Worm (Caenorhabditis elegans) whole organism, L3 larva: ENCODE results near the gene nstp-4.

ENCODE experiments used
- R02D3.7 ChIP-seq: fragments of 150-350 bp; optimal IDR thresholded peaks from 2 replicates; lab custom pipeline; 2014; ENCODE audit warnings: missing biosample characterization, missing genetic modification characterization
- ZK546.5 ChIP-seq: sonication (generic microtip); optimal IDR thresholded peaks from 2 replicates; lab custom pipeline; 2017; ENCODE audit warnings: missing biosample characterization, missing genetic modification characterization
- ceh-28 ChIP-seq: fragments of 150-350 bp; optimal IDR thresholded peaks from 2 replicates; lab custom pipeline; 2014; ENCODE audit warnings: missing biosample characterization, missing genetic modification reagents, missing genetic modification characterization
- ceh-82 ChIP-seq: fragments of 150-350 bp; optimal IDR thresholded peaks from 2 replicates; lab custom pipeline; 2014; ENCODE audit warnings: missing biosample characterization, missing genetic modification characterization
- ceh-9 ChIP-seq: sonication (generic microtip); optimal IDR thresholded peaks from 2 replicates; lab custom pipeline; 2018; ENCODE audit warnings: missing biosample characterization, missing genetic modification characterization
- daf-12 ChIP-seq: fragments of 150-350 bp; optimal IDR thresholded peaks from 2 replicates; lab custom pipeline; 2014; ENCODE audit warnings: missing biosample characterization, missing genetic modification reagents, missing genetic modification characterization
- egl-5 ChIP-seq: fragments of 150-350 bp; optimal IDR thresholded peaks from 2 replicates; lab custom pipeline; 2017; ENCODE audit warnings: missing biosample characterization, missing genetic modification reagents, missing genetic modification characterization, inconsistent platforms
- elt-1 ChIP-seq: fragments of 150-350 bp; optimal IDR thresholded peaks from 2 replicates; lab custom pipeline; 2014; ENCODE audit warnings: missing biosample characterization, missing genetic modification characterization
- elt-2 ChIP-seq: sonication (generic microtip); optimal IDR thresholded peaks from 2 replicates; lab custom pipeline; 2016; ENCODE audit warnings: missing genetic modification reagents, mild to moderate bottlenecking, missing genetic modification characterization, missing compliant biosample characterization
- fkh-10 ChIP-seq: sonication (generic microtip); optimal IDR thresholded peaks from 2 replicates; lab custom pipeline; 2017; ENCODE audit warnings: missing biosample characterization, missing genetic modification reagents, missing genetic modification characterization
- fos-1 ChIP-seq: fragments of 150-350 bp; optimal IDR thresholded peaks from 2 replicates; lab custom pipeline; 2014; ENCODE audit warnings: missing biosample characterization, missing genetic modification characterization
- hmg-11 ChIP-seq: sonication (generic microtip); optimal IDR thresholded peaks from 2 replicates; lab custom pipeline; 2016; ENCODE audit warnings: missing genetic modification characterization, missing compliant biosample characterization
- jun-1 ChIP-seq: fragments of 150-350 bp; optimal IDR thresholded peaks from 2 replicates; lab custom pipeline; 2014; ENCODE audit warnings: missing biosample characterization, missing genetic modification reagents, missing genetic modification characterization
- lin-15B ChIP-seq: fragments of 150-350 bp; optimal IDR thresholded peaks from 2 replicates; lab custom pipeline; 2014; ENCODE audit warnings: missing biosample characterization, missing genetic modification characterization
- lin-39 ChIP-seq: fragments of 150-350 bp; optimal IDR thresholded peaks from 2 replicates; lab custom pipeline; 2018; ENCODE audit warnings: missing biosample characterization, missing genetic modification reagents, missing genetic modification characterization
- mdl-1 ChIP-seq: fragments of 150-350 bp; optimal IDR thresholded peaks from 2 replicates; lab custom pipeline; 2014; ENCODE audit warnings: missing biosample characterization, missing genetic modification characterization
- mml-1 ChIP-seq: fragments of 150-350 bp; sonication (generic microtip); optimal IDR thresholded peaks from 3 replicates; lab custom pipeline; 2014; ENCODE audit warnings: missing biosample characterization, missing genetic modification characterization
- nfya-1 ChIP-seq: sonication (generic microtip); optimal IDR thresholded peaks from 2 replicates; lab custom pipeline; 2017; ENCODE audit warnings: missing genetic modification characterization, mild to moderate bottlenecking, missing compliant biosample characterization, antibody characterized with exemption, moderate library complexity; ENCODE audit not compliant: insufficient read depth
- nhr-12 ChIP-seq: fragments of 150-350 bp; optimal IDR thresholded peaks from 2 replicates; lab custom pipeline; 2014; ENCODE audit warnings: missing biosample characterization, missing genetic modification characterization
- nhr-23 ChIP-seq: fragments of 150-350 bp; optimal IDR thresholded peaks from 2 replicates; lab custom pipeline; 2014; ENCODE audit warnings: missing biosample characterization, missing genetic modification reagents, missing genetic modification characterization
- nhr-237 ChIP-seq: fragments of 150-350 bp; optimal IDR thresholded peaks from 2 replicates; lab custom pipeline; 2014; ENCODE audit warnings: missing biosample characterization, missing genetic modification characterization
- nhr-25 ChIP-seq: sonication (generic microtip); optimal IDR thresholded peaks from 2 replicates; lab custom pipeline; 2017; ENCODE audit warnings: missing biosample characterization, missing genetic modification characterization
- nhr-28 ChIP-seq: fragments of 150-350 bp; optimal IDR thresholded peaks from 2 replicates; lab custom pipeline; 2014; ENCODE audit warnings: missing biosample characterization, missing genetic modification characterization
- nhr-43 ChIP-seq: sonication (generic microtip); optimal IDR thresholded peaks from 2 replicates; lab custom pipeline; 2016; ENCODE audit warnings: mild to moderate bottlenecking, missing genetic modification characterization, missing compliant biosample characterization; ENCODE audit not compliant: poor library complexity, severe bottlenecking
- nhr-76 ChIP-seq: fragments of 150-350 bp; sonication (generic microtip); optimal IDR thresholded peaks from 5 replicates; lab custom pipeline; 2014; ENCODE audit warnings: missing biosample characterization, missing genetic modification characterization
- pha-4 ChIP-seq: fragments of 150-350 bp; optimal IDR thresholded peaks from 2 replicates; lab custom pipeline; 2014; ENCODE audit warnings: missing biosample characterization, missing genetic modification reagents, missing genetic modification characterization
- pqm-1 ChIP-seq: fragments of 150-350 bp; optimal IDR thresholded peaks from 2 replicates; lab custom pipeline; 2017; ENCODE audit warnings: missing biosample characterization, missing genetic modification characterization, inconsistent platforms
- skn-1 ChIP-seq: fragments of 150-350 bp; optimal IDR thresholded peaks from 2 replicates; lab custom pipeline; 2014; ENCODE audit warnings: missing biosample characterization, missing genetic modification characterization
- tbx-2 ChIP-seq: sonication (generic microtip); optimal IDR thresholded peaks from 2 replicates; lab custom pipeline; 2016; ENCODE audit warnings: mild to moderate bottlenecking, missing genetic modification characterization, missing compliant biosample characterization
- unc-62 ChIP-seq: fragments of 150-350 bp; sonication (generic microtip); optimal IDR thresholded peaks from 4 replicates; lab custom pipeline; 2014; ENCODE audit warnings: missing biosample characterization, missing genetic modification reagents, missing genetic modification characterization
- zag-1 ChIP-seq: fragments of 150-350 bp; optimal IDR thresholded peaks from 2 replicates; lab custom pipeline; 2014; ENCODE audit warnings: missing biosample characterization, missing genetic modification characterization
- ztf-4 ChIP-seq: fragments of 150-350 bp; optimal IDR thresholded peaks from 2 replicates; lab custom pipeline; 2014; ENCODE audit warnings: missing biosample characterization, missing genetic modification characterization

nstp-4 gene

DNA sequence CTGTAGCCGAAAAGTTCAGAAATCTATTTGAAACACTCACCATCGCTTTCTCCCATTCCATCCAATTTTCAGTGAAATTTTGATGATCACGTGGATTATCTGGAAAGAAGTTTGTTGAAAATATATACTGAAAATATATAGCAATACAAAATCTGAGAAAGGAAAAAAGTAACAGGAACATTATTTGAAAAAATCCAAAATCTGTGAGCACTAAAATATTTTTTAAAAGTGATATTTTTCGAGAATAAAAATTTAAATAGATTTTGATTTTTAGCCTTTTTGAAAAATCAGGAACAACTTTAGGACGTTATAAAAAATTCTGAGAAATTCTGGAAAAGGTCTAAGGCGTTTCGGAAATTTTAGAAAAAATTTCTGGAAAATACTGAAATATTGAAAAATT is 31.7 kb upstream of the nstp-4 start, which contains the start of gene dmsr-4:
Gene dmsr-4, minus strand, starts transcription at position 101 of the 400 bp plus-strand sequence.
- TF ChIP-seq unc-62 (GFP tag; lab: Kevin White, UChicago): no peak
- TF ChIP-seq elt-2 (tag; lab: Kevin White, UChicago): no peak
- no peak for TF ChIP-seq ZK546.5
- TF ChIP-seq jun-1: no peak
- no peak for TF ChIP-seq ceh-28
- TF ChIP-seq ceh-9 (tag; lab: Kevin White, UChicago): no peak
- TF ChIP-seq nhr-76 (tag; lab: Kevin White, UChicago): no peak
- no peak for TF ChIP-seq mdl-1 (tag; lab: Kevin White, UChicago)
- no peak for TF ChIP-seq nhr-23 (tag; lab: Kevin White, UChicago)
- no peak for TF ChIP-seq nhr-43 (tag; lab: Kevin White, UChicago)
- TF ChIP-seq fos-1 (tag; lab: Kevin White, UChicago): no peak
- TF ChIP-seq elt-1 (tag; lab: Kevin White, UChicago): no peak
- TF ChIP-seq nfya-1 (tag; lab: Kevin White, UChicago): no peak
- TF ChIP-seq lin-39 (tag; lab: Kevin White, UChicago): no peak

DNA sequence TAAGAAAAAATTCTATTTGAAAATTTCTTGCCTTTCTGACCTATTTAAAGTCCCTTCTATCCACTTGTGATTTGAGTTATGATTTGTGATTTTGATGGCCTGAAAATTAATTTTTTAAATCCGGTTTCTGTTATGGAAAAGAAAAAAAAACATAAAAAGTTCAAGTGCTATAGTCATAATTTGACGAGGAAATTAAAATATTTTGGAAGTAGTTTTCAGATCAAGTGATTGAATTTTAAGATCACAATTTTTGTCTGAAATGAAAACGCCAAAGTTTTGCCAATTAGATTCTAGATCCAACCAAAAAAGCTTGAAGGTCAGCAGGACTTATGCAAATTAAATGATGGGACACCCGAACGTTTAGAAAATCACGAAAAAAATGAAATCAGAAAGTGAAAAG is 21.2 kb upstream of the nstp-4 start, which contains the start of gene ptr-3:
Gene ptr-3, minus strand, starts transcription at position 101 of the 400 bp plus-strand sequence.
- no peak for TF ChIP-seq nhr-43 (tag; lab: Kevin White, UChicago)

DNA sequence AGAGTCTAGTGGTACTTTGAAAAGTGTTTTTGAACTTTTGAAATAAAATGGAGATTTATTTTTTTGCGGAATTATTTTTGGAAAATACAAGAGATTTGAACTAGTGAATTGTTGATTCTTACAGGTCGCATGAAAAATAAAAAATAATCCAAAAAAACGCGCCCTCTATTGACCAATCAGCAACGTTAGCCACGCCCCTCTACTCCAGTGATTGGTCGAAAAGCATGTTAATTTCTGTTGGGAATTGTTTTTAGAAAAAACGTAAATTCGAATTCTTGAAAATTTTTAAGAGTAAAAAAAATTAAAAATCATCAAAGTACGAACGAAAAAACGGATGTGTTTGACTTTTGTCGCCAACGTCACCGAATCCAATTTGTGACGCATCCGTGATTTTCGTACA is 18.2 kb upstream of the nstp-4 start:
- TF ChIP-seq skn-1 (tag; lab: Kevin White, UChicago) (no peak), ztf-4 (no peak), nfya-1 (tag; lab: Kevin White, UChicago) (peak; percentile 62)

DNA sequence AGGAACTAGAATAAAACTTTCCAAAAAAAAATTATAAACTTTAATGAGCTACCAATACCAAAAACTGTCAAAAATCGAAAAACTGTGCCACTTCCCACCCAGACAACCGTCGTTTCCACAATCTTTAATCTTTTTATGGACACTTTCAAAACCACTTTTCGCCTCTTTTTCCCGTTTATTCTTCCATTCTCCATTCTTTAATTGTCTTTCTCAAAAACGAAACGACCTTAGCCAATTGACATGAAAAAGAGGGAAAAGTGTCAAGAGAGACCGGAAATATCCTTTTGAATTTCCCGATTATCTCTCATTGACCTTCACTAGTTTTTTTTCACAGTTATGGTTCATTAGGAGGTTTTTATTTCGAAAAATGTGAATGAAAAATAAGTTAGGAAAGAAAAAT is 17.1 kb upstream of the nstp-4 start:
- TF ChIP-seq nhr-25 (tag; lab: Kevin White, UChicago) (peak; percentile 17), nhr-23 (tag; lab: Kevin White, UChicago) (peak; percentile 8), nhr-237 (tag; lab: Kevin White, UChicago) (no peak), pha-4 (tag; lab: Kevin White, UChicago) (no peak)
- TF ChIP-seq, all 47 proteins: peak for 2

DNA sequence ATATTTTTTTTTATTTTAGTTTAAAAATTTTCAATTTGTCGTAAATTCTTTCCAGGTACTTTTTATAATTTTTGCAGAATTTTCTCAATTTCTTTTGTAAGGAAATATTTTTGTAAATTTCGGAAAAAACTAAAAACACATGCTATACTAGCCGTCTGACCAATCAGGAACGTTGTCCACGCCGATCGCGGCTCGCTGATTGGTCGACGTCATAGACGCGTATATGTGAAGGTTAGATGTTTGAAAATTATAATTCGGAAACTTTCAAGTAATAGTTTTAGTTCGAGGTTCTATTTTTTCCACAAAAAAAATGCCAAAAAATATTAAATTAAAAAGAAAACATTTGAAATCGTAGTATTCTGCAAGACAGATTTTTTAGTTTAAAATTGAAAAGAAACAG is 16.4 kb upstream of the nstp-4 start:
- TF ChIP-seq nfya-1 (tag; lab: Kevin White, UChicago) (peak; percentile 44), ZK546.5 (no peak)

DNA sequence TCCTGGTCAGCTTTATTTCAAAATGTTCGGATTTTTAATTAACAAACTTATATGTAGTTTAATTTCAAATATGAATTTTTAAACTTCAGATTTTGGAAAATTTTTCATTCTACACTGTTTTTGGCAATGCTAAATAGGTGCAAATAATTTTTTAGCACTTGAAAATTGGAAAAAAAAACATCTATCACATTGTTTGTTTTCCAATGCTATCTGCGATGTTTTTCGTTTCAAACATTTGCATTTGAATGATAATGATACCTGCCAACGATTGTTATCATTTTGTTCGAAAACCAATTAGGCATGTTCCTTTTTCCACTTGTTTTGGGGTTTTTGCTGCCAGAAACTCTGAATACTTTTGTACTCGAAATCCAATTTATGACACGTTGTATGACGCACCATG is 13.7 kb upstream of the nstp-4 start, which contains the start of gene C03H5.4:
Gene C03H5.4, plus strand, starts transcription at position 301 of the 400 bp plus-strand sequence.
- TF ChIP-seq nhr-12 (tag; lab: Kevin White, UChicago) (no peak), hmg-11 (tag; lab: Kevin White, UChicago) (no peak), daf-12 (no peak), zag-1 (tag; lab: Kevin White, UChicago) (no peak), lin-39 (tag; lab: Kevin White, UChicago) (no peak), pqm-1 (tag; lab: Kevin White, UChicago) (no peak)

DNA sequence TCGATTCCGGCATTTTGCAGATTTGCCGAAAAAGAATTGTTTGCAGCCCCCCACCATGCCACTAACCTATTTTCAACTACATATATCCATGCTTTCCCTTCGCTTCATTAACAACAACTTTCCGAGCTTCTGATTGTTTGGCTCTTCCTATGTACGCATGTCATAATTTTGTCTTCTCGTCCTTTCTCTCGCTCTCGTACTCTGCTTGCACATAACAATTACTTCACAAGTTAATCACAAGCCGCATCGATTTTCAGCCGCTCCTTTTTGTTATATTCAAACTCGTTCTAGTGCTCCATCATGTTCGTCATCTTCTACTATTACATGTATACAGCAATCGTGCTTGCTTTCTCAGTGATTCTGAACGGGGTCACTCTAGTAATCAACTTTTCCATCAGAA is 10.3 kb upstream of the nstp-4 start, which contains the start of gene C03H5.9:
Gene C03H5.9, plus strand, starts transcription at position 301 of the 400 bp plus-strand sequence.
- TF ChIP-seq ZK546.5: no peak

DNA sequence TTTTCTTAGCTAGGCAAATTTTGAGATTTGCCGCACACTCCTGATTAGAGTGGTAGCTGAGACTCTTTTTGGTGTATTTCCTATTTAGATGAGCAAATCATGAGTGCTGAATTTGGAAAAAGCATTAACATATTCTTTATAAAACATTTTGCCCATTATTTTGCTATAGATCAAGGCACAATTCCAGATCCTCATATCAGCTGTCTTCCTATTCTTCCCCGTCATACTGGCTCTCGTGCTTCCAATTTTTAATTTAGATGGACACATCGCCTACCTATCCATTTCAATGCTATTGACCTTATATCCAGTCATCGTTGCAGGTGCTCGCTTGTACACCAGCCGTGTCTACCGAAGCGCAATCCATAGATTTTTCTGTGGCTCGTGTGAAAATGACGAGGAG is 8.7 kb upstream of the nstp-4 start, which contains the start of gene C03H5.7:
Gene C03H5.7, plus strand, starts transcription at position 301 of the 400 bp plus-strand sequence.
- TF ChIP-seq R02D3.7: no peak
- TF ChIP-seq nhr-25 (tag; lab: Kevin White, UChicago): no peak
- TF ChIP-seq lin-39 (tag; lab: Kevin White, UChicago): no peak
- TF ChIP-seq lin-15B: no peak
- no peak for TF ChIP-seq skn-1 (tag; lab: Kevin White, UChicago)
- no peak for TF ChIP-seq ceh-9 (tag; lab: Kevin White, UChicago)
- TF ChIP-seq mdl-1 (tag; lab: Kevin White, UChicago): no peak
- TF ChIP-seq fkh-10 (GFP tag; lab: Kevin White, UChicago): no peak
- no peak for TF ChIP-seq egl-5
- no peak for TF ChIP-seq unc-62 (GFP tag; lab: Kevin White, UChicago)
- TF ChIP-seq pqm-1 (tag; lab: Kevin White, UChicago): no peak
- TF ChIP-seq tbx-2 (tag; lab: Kevin White, UChicago): no peak
- TF ChIP-seq ceh-28: no peak
- TF ChIP-seq ceh-82: no peak
- no peak for TF ChIP-seq mml-1 (tag; lab: Kevin White, UChicago)
- no peak for TF ChIP-seq nhr-28 (tag; lab: Kevin White, UChicago)
